Worm (Caenorhabditis elegans) whole organism, young adult: ENCODE measurements around the gene frpr-7.
A peak's percentile ranks its signal among the peaks of the same experiment; 100 is the strongest.

ENCODE experiments used
- B0261.1 ChIP-seq: sonication (generic microtip); optimal IDR thresholded peaks from 2 replicates; lab custom pipeline; 2016; ENCODE audit warnings: mild to moderate bottlenecking, missing genetic modification characterization, moderate library complexity, missing compliant biosample characterization
- B0336.3 ChIP-seq: fragments of 200-800 bp; sonication (Bioruptor generic); IDR thresholded peaks from 2 replicates; pipeline ENCODE4 v1.3.6; 2022; ENCODE audit warnings: missing genetic modification characterization, missing compliant biosample characterization
- D2030.7 ChIP-seq: fragments of 200-800 bp; sonication (Bioruptor generic); IDR thresholded peaks from 2 replicates; pipeline ENCODE4 v1.3.6; 2022; ENCODE audit warnings: missing genetic modification reagents, missing genetic modification characterization, missing compliant biosample characterization
- F33H1.4 ChIP-seq: fragments of 200-800 bp; sonication (Bioruptor generic); IDR thresholded peaks from 2 replicates; pipeline ENCODE4 v1.3.6; 2022; ENCODE audit warnings: missing genetic modification reagents, missing genetic modification characterization, missing compliant biosample characterization
- F49E8.2 ChIP-seq: sonication (generic microtip); optimal IDR thresholded peaks from 3 replicates; lab custom pipeline; 2017; ENCODE audit warnings: missing genetic modification characterization, mild to moderate bottlenecking, missing compliant biosample characterization, antibody characterized with exemption, moderate library complexity; ENCODE audit not compliant: insufficient read depth
- F57C9.4 ChIP-seq: sonication (generic microtip); optimal IDR thresholded peaks from 2 replicates; lab custom pipeline; 2017; ENCODE audit warnings: mild to moderate bottlenecking, missing genetic modification characterization, missing compliant biosample characterization
- Y67H2A.10 ChIP-seq: fragments of 200-800 bp; sonication (Bioruptor generic); conservative IDR thresholded peaks from 2 replicates; pipeline ENCODE4 v1.3.6; 2022; ENCODE audit warnings: missing genetic modification reagents, missing genetic modification characterization, missing compliant biosample characterization
- akir-1 ChIP-seq: fragments of 200-800 bp; sonication (Bioruptor generic); optimal IDR thresholded peaks from 2 replicates; lab custom pipeline; 2018; ENCODE audit warnings: mild to moderate bottlenecking, missing genetic modification characterization, moderate library complexity, missing compliant biosample characterization
- ama-1 ChIP-seq, 3 experiments: fragments of 150-350 bp in 1 of 3; sonication (generic microtip) in 2 of 3; optimal IDR thresholded peaks; 2 replicates each; lab custom pipeline; 2014 to 2018; ENCODE audit warnings: missing biosample characterization in 2 of 3, missing genetic modification characterization in 2 of 3, missing genetic modification reagents in 2 of 3
- aptf-2 ChIP-seq: fragments of 200-800 bp; sonication (Bioruptor generic); conservative IDR thresholded peaks from 2 replicates; pipeline ENCODE4 v1.3.6; 2022; ENCODE audit warnings: missing genetic modification reagents, missing genetic modification characterization, missing compliant biosample characterization
- atf-7 ChIP-seq: sonication (generic microtip); optimal IDR thresholded peaks from 2 replicates; lab custom pipeline; 2017; ENCODE audit warnings: mild to moderate bottlenecking, missing genetic modification characterization, missing compliant biosample characterization
- athp-1 ChIP-seq: sonication (generic microtip); optimal IDR thresholded peaks from 2 replicates; lab custom pipeline; 2017; ENCODE audit warnings: mild to moderate bottlenecking, missing genetic modification characterization, missing compliant biosample characterization
- attf-5 ChIP-seq: fragments of 200-800 bp; sonication (Bioruptor generic); optimal IDR thresholded peaks from 2 replicates; lab custom pipeline; 2018; ENCODE audit warnings: mild to moderate bottlenecking, missing genetic modification characterization, missing compliant biosample characterization
- attf-6 ChIP-seq: fragments of 200-800 bp; sonication (Bioruptor generic); IDR thresholded peaks from 2 replicates; pipeline ENCODE4 v1.3.6; 2022; ENCODE audit warnings: missing genetic modification reagents, missing genetic modification characterization, missing compliant biosample characterization
- bed-2 ChIP-seq: fragments of 200-800 bp; sonication (Bioruptor generic); IDR thresholded peaks from 2 replicates; pipeline ENCODE4 v1.3.6; 2022; ENCODE audit warnings: missing genetic modification reagents, missing genetic modification characterization, missing compliant biosample characterization
- cebp-2 ChIP-seq: fragments of 200-800 bp; sonication (Bioruptor generic); IDR thresholded peaks from 2 replicates; pipeline ENCODE4 v1.3.6; 2022; ENCODE audit warnings: missing genetic modification characterization, missing compliant biosample characterization
- ceh-58 ChIP-seq: fragments of 200-800 bp; sonication (Bioruptor generic); IDR thresholded peaks from 2 replicates; pipeline ENCODE4 v1.3.6; 2022; ENCODE audit warnings: missing genetic modification characterization, missing compliant biosample characterization
- ceh-91 ChIP-seq: fragments of 200-800 bp; sonication (Bioruptor generic); IDR thresholded peaks from 2 replicates; pipeline ENCODE4 v1.3.6; 2022; ENCODE audit warnings: missing genetic modification reagents, missing genetic modification characterization, missing compliant biosample characterization
- chd-7 ChIP-seq: sonication (generic microtip); optimal IDR thresholded peaks from 2 replicates; lab custom pipeline; 2016; ENCODE audit warnings: mild to moderate bottlenecking, missing genetic modification characterization, moderate library complexity, missing compliant biosample characterization
- die-1 ChIP-seq: sonication (generic microtip); optimal IDR thresholded peaks from 2 replicates; lab custom pipeline; 2016; ENCODE audit warnings: missing genotype, mild to moderate bottlenecking, missing genetic modification characterization, missing compliant biosample characterization
- dox-1 ChIP-seq: fragments of 200-800 bp; sonication (Bioruptor generic); IDR thresholded peaks from 2 replicates; pipeline ENCODE4 v1.3.6; 2022; ENCODE audit warnings: missing genetic modification reagents, missing genetic modification characterization, missing compliant biosample characterization
- hlh-12 ChIP-seq: sonication (generic microtip); optimal IDR thresholded peaks from 2 replicates; lab custom pipeline; 2016; ENCODE audit warnings: missing genetic modification characterization, missing compliant biosample characterization
- hlh-26 ChIP-seq: fragments of 200-800 bp; sonication (Bioruptor generic); conservative IDR thresholded peaks from 2 replicates; pipeline ENCODE4 v1.3.6; 2022; ENCODE audit warnings: missing genetic modification reagents, missing genetic modification characterization, missing compliant biosample characterization
- hmg-1.2 ChIP-seq: fragments of 200-800 bp; sonication (Bioruptor generic); IDR thresholded peaks from 2 replicates; pipeline ENCODE4 v1.3.6; 2022; ENCODE audit warnings: missing genetic modification reagents, missing genetic modification characterization, missing compliant biosample characterization
- hsf-1 ChIP-seq: fragments of 200-800 bp; sonication (Bioruptor generic); IDR thresholded peaks from 2 replicates; pipeline ENCODE4 v1.3.6; 2022; ENCODE audit warnings: missing genetic modification reagents, missing genetic modification characterization, missing compliant biosample characterization
- lin-40 ChIP-seq: sonication (generic microtip); optimal IDR thresholded peaks from 2 replicates; lab custom pipeline; 2016; ENCODE audit warnings: missing genetic modification characterization, mild to moderate bottlenecking, missing compliant biosample characterization, missing genotype, missing genetic modification reagents
- lir-1 ChIP-seq: fragments of 200-800 bp; sonication (Bioruptor generic); conservative IDR thresholded peaks from 2 replicates; pipeline ENCODE4 v1.3.6; 2022; ENCODE audit warnings: missing genetic modification reagents, missing genetic modification characterization, missing compliant biosample characterization
- lsl-1 ChIP-seq: fragments of 200-800 bp; sonication (Bioruptor generic); optimal IDR thresholded peaks from 2 replicates; lab custom pipeline; 2018; ENCODE audit warnings: mild to moderate bottlenecking, missing genetic modification characterization, moderate library complexity, missing compliant biosample characterization
- madf-10 ChIP-seq: sonication (generic microtip); optimal IDR thresholded peaks from 2 replicates; lab custom pipeline; 2016; ENCODE audit warnings: mild to moderate bottlenecking, missing genetic modification characterization, missing compliant biosample characterization
- madf-3 ChIP-seq: fragments of 200-800 bp; sonication (Bioruptor generic); IDR thresholded peaks from 2 replicates; pipeline ENCODE4 v1.3.6; 2022; ENCODE audit warnings: missing genetic modification reagents, missing genetic modification characterization, missing compliant biosample characterization
- mes-4 ChIP-seq: sonication (generic microtip); optimal IDR thresholded peaks from 2 replicates; lab custom pipeline; 2016; ENCODE audit warnings: missing genotype, missing genetic modification characterization, missing compliant biosample characterization
- nfya-2 ChIP-seq: fragments of 200-800 bp; sonication (Bioruptor generic); IDR thresholded peaks from 2 replicates; pipeline ENCODE4 v1.3.6; 2022; ENCODE audit warnings: missing genetic modification reagents, missing genetic modification characterization, missing compliant biosample characterization
- nfyb-1 ChIP-seq: fragments of 200-800 bp; sonication (Bioruptor generic); IDR thresholded peaks from 2 replicates; pipeline ENCODE4 v1.3.6; 2022; ENCODE audit warnings: missing genetic modification reagents, missing genetic modification characterization, missing compliant biosample characterization
- nhr-27 ChIP-seq: fragments of 200-800 bp; sonication (Bioruptor generic); optimal IDR thresholded peaks from 2 replicates; lab custom pipeline; 2018; ENCODE audit warnings: mild to moderate bottlenecking, missing genetic modification characterization, moderate library complexity, missing compliant biosample characterization
- pbrm-1 ChIP-seq: fragments of 200-800 bp; sonication (Bioruptor generic); IDR thresholded peaks from 2 replicates; pipeline ENCODE4 v1.3.6; 2022; ENCODE audit warnings: missing genetic modification reagents, missing genetic modification characterization, missing compliant biosample characterization
- rcor-1 ChIP-seq: fragments of 200-800 bp; sonication (Bioruptor generic); IDR thresholded peaks from 2 replicates; pipeline ENCODE4 v1.3.6; 2022; ENCODE audit warnings: missing genetic modification reagents, missing genetic modification characterization, missing compliant biosample characterization
- repo-1 ChIP-seq: sonication (generic microtip); optimal IDR thresholded peaks from 2 replicates; lab custom pipeline; 2017; ENCODE audit warnings: mild to moderate bottlenecking, missing genetic modification characterization, missing compliant biosample characterization
- sdz-38 ChIP-seq: sonication (generic microtip); optimal IDR thresholded peaks from 2 replicates; lab custom pipeline; 2016; ENCODE audit warnings: missing genotype, missing genetic modification characterization, missing compliant biosample characterization
- snpc-1.1 ChIP-seq: sonication (generic microtip); optimal IDR thresholded peaks from 2 replicates; lab custom pipeline; 2017; ENCODE audit warnings: missing genetic modification characterization, mild to moderate bottlenecking, missing compliant biosample characterization, antibody characterized with exemption, moderate library complexity, missing genotype, missing genetic modification reagents; ENCODE audit not compliant: insufficient read depth
- somi-1 ChIP-seq: fragments of 200-800 bp; sonication (Bioruptor generic); optimal IDR thresholded peaks from 2 replicates; lab custom pipeline; 2018; ENCODE audit warnings: mild to moderate bottlenecking, missing genetic modification characterization, missing compliant biosample characterization
- zim-3 ChIP-seq: sonication (generic microtip); optimal IDR thresholded peaks from 2 replicates; lab custom pipeline; 2017; ENCODE audit warnings: mild to moderate bottlenecking, missing genetic modification characterization, moderate library complexity, missing compliant biosample characterization
- ztf-18 ChIP-seq: sonication (generic microtip); optimal IDR thresholded peaks from 2 replicates; lab custom pipeline; 2016; ENCODE audit warnings: missing genotype, mild to moderate bottlenecking, missing genetic modification characterization, missing compliant biosample characterization
- ztf-25 ChIP-seq: fragments of 200-800 bp; sonication (Bioruptor generic); IDR thresholded peaks from 2 replicates; pipeline ENCODE4 v1.3.6; 2022; ENCODE audit warnings: missing genetic modification reagents, missing genetic modification characterization, missing compliant biosample characterization
- ztf-6 ChIP-seq: fragments of 200-800 bp; sonication (Bioruptor generic); IDR thresholded peaks from 2 replicates; pipeline ENCODE4 v1.3.6; 2022; ENCODE audit warnings: missing genetic modification reagents, missing genetic modification characterization, missing compliant biosample characterization

The frpr-7 gene

DNA sequence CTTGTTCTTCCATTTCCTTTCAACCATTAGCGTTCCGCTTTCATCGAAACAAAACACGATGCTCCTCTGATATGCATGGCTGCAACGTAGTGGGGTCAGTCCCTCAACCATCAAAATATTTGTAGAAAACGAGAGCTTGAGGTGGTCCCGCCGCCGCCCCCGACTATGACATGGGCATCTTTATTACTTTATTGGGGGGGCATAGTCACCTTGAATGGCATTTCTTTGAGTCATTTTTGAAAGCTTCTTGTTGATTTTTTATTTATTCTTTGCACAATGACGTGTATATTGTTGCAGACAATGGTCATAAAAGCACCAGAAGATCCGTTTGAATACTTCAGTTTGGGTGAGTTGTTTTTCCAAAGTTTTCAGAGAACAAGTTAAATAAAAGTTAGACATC lies 34.6 kb upstream of the frpr-7 start, which contains the start of gene ncs-7:
Gene ncs-7, plus strand, starts transcription at position 301 of the 400 bp plus-strand sequence.
- TF ChIP-seq athp-1 (tag; lab: Kevin White, UChicago) (no peak), madf-3 (GFP tag; lab: Robert Waterston, UW) (no peak), B0336.3 (GFP tag; lab: Robert Waterston, UW) (no peak), attf-5 (GFP tag; lab: Kevin White, UChicago) (no peak), atf-7 (tag; lab: Kevin White, UChicago) (no peak), F57C9.4 (tag; lab: Kevin White, UChicago) (no peak), nhr-27 (tag; lab: Kevin White, UChicago) (no peak), F33H1.4 (GFP tag; lab: Robert Waterston, UW) (no peak), nfya-2 (no peak), hlh-12 (tag; lab: Kevin White, UChicago) (no peak), aptf-2 (GFP tag; lab: Robert Waterston, UW) (no peak), repo-1 (tag; lab: Kevin White, UChicago) (no peak), ceh-58 (GFP tag; lab: Robert Waterston, UW) (no peak), Y67H2A.10 (GFP tag; lab: Robert Waterston, UW) (no peak), nfyb-1 (no peak), sdz-38 (tag; lab: Kevin White, UChicago) (no peak), pbrm-1 (GFP tag; lab: Robert Waterston, UW) (no peak), zim-3 (tag; lab: Kevin White, UChicago) (no peak), dox-1 (GFP tag; lab: Robert Waterston, UW) (no peak)
- TF ChIP-seq, all 124 proteins: peak for 0

ce11 chrX:17613024-17613423 lies 33.3 kb upstream of the frpr-7 start:
- no peak for TF ChIP-seq B0336.3 (GFP tag; lab: Robert Waterston, UW)
- TF ChIP-seq zim-3 (tag; lab: Kevin White, UChicago): no peak

DNA sequence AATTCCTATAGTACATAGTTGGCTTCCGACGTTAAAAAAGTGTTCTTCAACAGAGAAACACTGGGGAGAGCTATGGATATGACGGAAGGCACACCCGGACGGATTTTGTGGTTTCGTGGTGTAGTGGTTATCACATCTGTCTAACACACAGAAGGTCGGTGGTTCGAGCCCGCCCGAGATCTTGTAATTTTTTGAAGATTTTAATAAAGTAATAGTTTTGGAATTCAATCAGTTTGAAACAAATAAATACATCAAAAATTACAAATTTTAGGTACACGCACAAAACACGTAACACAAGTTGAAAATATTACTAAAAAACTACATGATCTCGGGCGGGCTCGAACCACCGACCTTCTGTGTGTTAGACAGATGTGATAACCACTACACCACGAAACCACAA lies 31.5 kb upstream of the frpr-7 start:
- TF ChIP-seq athp-1 (tag; lab: Kevin White, UChicago) (peak; percentile 30), chd-7 (tag; lab: Kevin White, UChicago) (peak; percentile 57), madf-10 (peak; percentile 24), hmg-1.2 (GFP tag; lab: Robert Waterston, UW) (peak; percentile 52), cebp-2 (GFP tag; lab: Robert Waterston, UW) (0 out of 2 replicates have a peak, but pooled peaks have one; percentile 44), F49E8.2 (tag; lab: Kevin White, UChicago) (peak; percentile 34), hlh-26 (no peak), lsl-1 (GFP tag; lab: Kevin White, UChicago) (peak; percentile 5), repo-1 (tag; lab: Kevin White, UChicago) (peak; percentile 8), mes-4 (tag; lab: Kevin White, UChicago) (no peak), pbrm-1 (GFP tag; lab: Robert Waterston, UW) (peak; percentile 81), attf-6 (peak; percentile 76; the same call in 1 of the 2 replicates), akir-1 (no peak), die-1 (peak; percentile 42), lin-40 (tag; lab: Kevin White, UChicago) (no peak), lir-1 (no peak), ceh-91 (no peak), ztf-25 (GFP tag; lab: Robert Waterston, UW) (peak; percentile 68; the same call in 1 of the 2 replicates), B0261.1 (peak; percentile 72), D2030.7 (GFP tag; lab: Robert Waterston, UW) (peak; percentile 94), B0336.3 (GFP tag; lab: Robert Waterston, UW) (no peak), hsf-1 (GFP tag; lab: Robert Waterston, UW) (peak; percentile 40; the same call in 1 of the 2 replicates), ztf-18 (tag; lab: Kevin White, UChicago) (peak; percentile 15), somi-1 (GFP tag; lab: Kevin White, UChicago) (peak; percentile 57), snpc-1.1 (tag; lab: Kevin White, UChicago) (peak; percentile 42), rcor-1 (GFP tag; lab: Robert Waterston, UW) (peak; percentile 60; the same call in 1 of the 2 replicates), bed-2 (GFP tag; lab: Robert Waterston, UW) (0 out of 2 replicates have a peak, but pooled peaks have one; percentile 27), ama-1 (optimal IDR thresholded peaks at IDR 0.05; lab: Kevin White, UChicago) (no peak), ama-1 (GFP tag; optimal IDR thresholded peaks at IDR 0.05; lab: Kevin White, UChicago) (no peak), hlh-12 (tag; lab: Kevin White, UChicago) (no peak), ztf-6 (0 out of 2 replicates have a peak, but pooled peaks have one; percentile 5)
